Worm (Caenorhabditis elegans) whole organism, early embryonic: ENCODE results near the gene srh-119.

Experiments used
- B0310.2 ChIP-seq: sonication (generic microtip); optimal IDR thresholded peaks from 2 replicates; lab custom pipeline; 2016; ENCODE audit warnings: mild to moderate bottlenecking, missing genetic modification characterization, missing compliant biosample characterization
- F13C5.2 ChIP-seq: sonication (generic microtip); optimal IDR thresholded peaks from 2 replicates; lab custom pipeline; 2017; ENCODE audit warnings: mild to moderate bottlenecking, missing genetic modification characterization, inconsistent platforms, missing compliant biosample characterization
- aly-1 ChIP-seq: sonication (generic microtip); optimal IDR thresholded peaks from 2 replicates; lab custom pipeline; 2016; ENCODE audit warnings: missing genetic modification characterization, missing compliant biosample characterization
- ama-1 ChIP-seq: fragments of 150-350 bp; optimal IDR thresholded peaks from 2 replicates; lab custom pipeline; 2014
- ceh-13 ChIP-seq: fragments of 200-800 bp; sonication (Bioruptor generic); optimal IDR thresholded peaks from 2 replicates; lab custom pipeline; 2018; ENCODE audit warnings: mild to moderate bottlenecking, missing genetic modification characterization, missing compliant biosample characterization
- ceh-36 ChIP-seq: sonication (generic microtip); optimal IDR thresholded peaks from 2 replicates; lab custom pipeline; 2016; ENCODE audit warnings: missing genetic modification characterization, inconsistent platforms, missing compliant biosample characterization
- ets-7 ChIP-seq: sonication (generic microtip); optimal IDR thresholded peaks from 2 replicates; lab custom pipeline; 2016; ENCODE audit warnings: missing genotype, missing genetic modification characterization, missing compliant biosample characterization
- flt-1 ChIP-seq: fragments of 200-800 bp; sonication (Bioruptor generic); IDR thresholded peaks from 2 replicates; pipeline ENCODE4 v1.3.6; 2022; ENCODE audit warnings: missing genetic modification characterization, missing compliant biosample characterization
- hmbx-1 ChIP-seq: sonication (generic microtip); optimal IDR thresholded peaks from 2 replicates; lab custom pipeline; 2016; ENCODE audit warnings: mild to moderate bottlenecking, missing genetic modification characterization, missing compliant biosample characterization
- hmg-4 ChIP-seq: fragments of 200-800 bp; sonication (Bioruptor generic); optimal IDR thresholded peaks from 2 replicates; lab custom pipeline; 2018; ENCODE audit warnings: mild to moderate bottlenecking, missing genetic modification characterization, missing compliant biosample characterization
- hnd-1 ChIP-seq: sonication (generic microtip); optimal IDR thresholded peaks from 2 replicates; lab custom pipeline; 2016; ENCODE audit warnings: missing genetic modification characterization, missing compliant biosample characterization
- pes-1 ChIP-seq: fragments of 200-800 bp; sonication (Bioruptor generic); IDR thresholded peaks from 2 replicates; pipeline ENCODE4 v1.3.6; 2022; ENCODE audit warnings: missing genetic modification reagents, missing genetic modification characterization, missing compliant biosample characterization
- scrt-1 ChIP-seq: fragments of 200-800 bp; sonication (Bioruptor generic); IDR thresholded peaks from 2 replicates; pipeline ENCODE4 v1.3.6; 2022; ENCODE audit warnings: missing genetic modification characterization, missing compliant biosample characterization
- sea-1 ChIP-seq: fragments of 200-800 bp; sonication (Bioruptor generic); conservative IDR thresholded peaks from 2 replicates; pipeline ENCODE4 v1.3.6; 2022; ENCODE audit warnings: missing genetic modification characterization, missing compliant biosample characterization
- tbx-11 ChIP-seq: fragments of 200-800 bp; sonication (Bioruptor generic); IDR thresholded peaks from 2 replicates; pipeline ENCODE4 v1.3.6; 2022; ENCODE audit warnings: missing genetic modification characterization, missing compliant biosample characterization
- tbx-37 ChIP-seq: fragments of 200-800 bp; sonication (Bioruptor generic); conservative IDR thresholded peaks from 2 replicates; pipeline ENCODE4 v1.3.6; 2022; ENCODE audit warnings: missing genetic modification reagents, missing genetic modification characterization, missing compliant biosample characterization
- tra-4 ChIP-seq: sonication (generic microtip); optimal IDR thresholded peaks from 2 replicates; lab custom pipeline; 2017; ENCODE audit warnings: missing genetic modification characterization, missing compliant biosample characterization

The srh-119 gene

DNA sequence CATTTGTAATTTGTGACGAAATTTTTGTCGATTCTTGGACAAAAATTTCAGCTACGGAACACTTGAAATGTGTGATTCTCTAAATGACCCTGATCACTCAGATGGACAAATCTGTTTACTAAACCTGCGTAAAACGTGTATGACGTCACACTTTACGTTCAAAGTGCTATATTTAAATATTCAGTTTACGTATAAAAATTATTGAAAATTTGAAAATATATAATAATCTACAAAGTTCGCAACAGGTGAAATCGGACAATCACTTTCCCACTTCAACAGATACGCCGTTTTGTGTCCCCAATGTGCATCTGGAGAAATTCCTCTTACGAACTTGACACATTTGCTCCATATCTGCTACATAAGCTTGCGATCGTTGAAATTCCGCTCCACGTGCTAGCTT, 33.0 kb downstream of the srh-119 start, which contains the start of gene srh-131:
Gene srh-131 (plus strand): TSS at position 301 of the 400 bp plus-strand sequence.
- TF ChIP-seq tra-4 (tag; lab: Kevin White, UChicago) (no peak), ama-1 (lab: Kevin White, UChicago) (no peak), tbx-37 (GFP tag; lab: Robert Waterston, UW) (no peak), flt-1 (GFP tag; lab: Robert Waterston, UW) (no peak), F13C5.2 (tag; lab: Kevin White, UChicago) (no peak), hmbx-1 (tag; lab: Kevin White, UChicago) (no peak), ets-7 (tag; lab: Kevin White, UChicago) (no peak), hnd-1 (no peak), ceh-13 (GFP tag; lab: Kevin White, UChicago) (no peak), tbx-11 (GFP tag; lab: Robert Waterston, UW) (no peak), B0310.2 (tag; lab: Kevin White, UChicago) (no peak), ceh-36 (tag; lab: Kevin White, UChicago) (no peak), sea-1 (GFP tag; lab: Robert Waterston, UW) (no peak), pes-1 (GFP tag; lab: Robert Waterston, UW) (no peak), scrt-1 (GFP tag; lab: Robert Waterston, UW) (no peak), aly-1 (tag; lab: Kevin White, UChicago) (no peak), hmg-4 (GFP tag; lab: Kevin White, UChicago) (no peak)

DNA sequence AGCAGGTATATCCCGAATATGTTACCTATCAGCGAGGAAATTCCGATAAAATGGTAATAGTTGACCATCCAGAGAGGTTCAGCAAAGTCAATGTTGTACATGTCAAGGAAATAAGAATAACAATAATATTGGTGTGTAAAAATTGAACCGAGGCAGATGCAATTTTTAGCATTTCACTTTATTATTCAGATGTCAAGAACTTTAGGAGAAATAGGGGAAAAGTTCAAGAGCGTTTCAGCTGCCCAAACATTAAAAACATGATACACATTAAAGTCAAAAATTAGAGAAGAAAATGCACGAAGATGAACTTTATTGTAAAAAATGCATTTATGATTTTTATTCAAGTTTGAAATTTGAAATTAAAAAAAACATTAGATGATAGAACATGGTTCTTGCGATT, 36.1 kb downstream of the srh-119 start, which contains the start of gene sri-69:
Gene sri-69 (minus strand): TSS at position 101 of the 400 bp plus-strand sequence.
- no peak for TF ChIP-seq F13C5.2 (tag; lab: Kevin White, UChicago)
- no peak for TF ChIP-seq tbx-11 (GFP tag; lab: Robert Waterston, UW)
- no peak for TF ChIP-seq B0310.2 (tag; lab: Kevin White, UChicago)
- no peak for TF ChIP-seq flt-1 (GFP tag; lab: Robert Waterston, UW)
- no peak for TF ChIP-seq hmbx-1 (tag; lab: Kevin White, UChicago)
- no peak for TF ChIP-seq ceh-13 (GFP tag; lab: Kevin White, UChicago)
- no peak for TF ChIP-seq ceh-36 (tag; lab: Kevin White, UChicago)
- TF ChIP-seq ets-7 (tag; lab: Kevin White, UChicago) = no peak
- no peak for TF ChIP-seq scrt-1 (GFP tag; lab: Robert Waterston, UW)
- no peak for TF ChIP-seq ama-1 (lab: Kevin White, UChicago)
- no peak for TF ChIP-seq hnd-1
- TF ChIP-seq hmg-4 (GFP tag; lab: Kevin White, UChicago) = no peak
- no peak for TF ChIP-seq sea-1 (GFP tag; lab: Robert Waterston, UW)
- no peak for TF ChIP-seq aly-1 (tag; lab: Kevin White, UChicago)
- no peak for TF ChIP-seq pes-1 (GFP tag; lab: Robert Waterston, UW)
- TF ChIP-seq tra-4 (tag; lab: Kevin White, UChicago) = no peak
- TF ChIP-seq tbx-37 (GFP tag; lab: Robert Waterston, UW) = no peak

DNA sequence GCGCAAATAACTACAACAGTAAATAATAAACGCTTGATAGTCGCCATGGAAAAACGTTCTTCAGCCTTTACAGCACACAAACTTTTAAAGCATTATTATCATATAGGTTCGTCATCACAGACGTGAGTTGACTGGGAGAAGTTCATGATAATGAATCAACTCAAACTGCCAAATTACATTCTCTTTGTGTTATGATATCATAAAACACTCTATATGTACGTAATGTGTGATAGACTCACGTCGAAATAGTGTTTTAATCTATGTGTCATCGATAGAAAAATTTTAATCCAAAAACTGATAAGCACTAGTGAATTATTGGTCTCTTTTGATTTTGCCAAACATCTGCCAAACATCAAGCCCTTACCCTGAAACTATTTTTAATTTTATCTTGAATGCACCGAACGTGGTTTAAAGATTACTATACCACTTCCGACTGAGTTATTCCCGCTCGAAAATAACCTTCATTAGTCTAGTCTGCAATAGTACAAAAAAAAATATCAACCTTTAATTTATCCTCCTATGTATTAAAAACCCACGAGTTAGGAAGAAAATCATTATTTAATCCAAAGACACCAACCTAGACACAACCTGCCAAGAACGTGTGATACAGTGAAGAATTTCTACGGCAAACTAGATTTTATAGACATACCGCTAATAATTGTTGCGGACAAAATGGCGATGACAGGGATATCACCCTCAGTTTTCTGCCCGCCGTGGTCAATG, 37.3 kb downstream of the srh-119 start, which contains the start of the genes clc-12 and clec-240:
Gene clc-12 (minus strand): TSS at position 47 of the 723 bp plus-strand sequence.
Gene clec-240 (plus strand): TSS at position 673 of the 723 bp plus-strand sequence.
- TF ChIP-seq ceh-13 (GFP tag; lab: Kevin White, UChicago) = no peak
- no peak for TF ChIP-seq flt-1 (GFP tag; lab: Robert Waterston, UW)
- TF ChIP-seq F13C5.2 (tag; lab: Kevin White, UChicago) = no peak
- no peak for TF ChIP-seq hnd-1
- no peak for TF ChIP-seq tbx-11 (GFP tag; lab: Robert Waterston, UW)
- no peak for TF ChIP-seq sea-1 (GFP tag; lab: Robert Waterston, UW)
- TF ChIP-seq tbx-37 (GFP tag; lab: Robert Waterston, UW) = no peak
- TF ChIP-seq tra-4 (tag; lab: Kevin White, UChicago) = no peak
- no peak for TF ChIP-seq ets-7 (tag; lab: Kevin White, UChicago)
- no peak for TF ChIP-seq pes-1 (GFP tag; lab: Robert Waterston, UW)
- TF ChIP-seq B0310.2 (tag; lab: Kevin White, UChicago) = no peak
- no peak for TF ChIP-seq ama-1 (lab: Kevin White, UChicago)

DNA sequence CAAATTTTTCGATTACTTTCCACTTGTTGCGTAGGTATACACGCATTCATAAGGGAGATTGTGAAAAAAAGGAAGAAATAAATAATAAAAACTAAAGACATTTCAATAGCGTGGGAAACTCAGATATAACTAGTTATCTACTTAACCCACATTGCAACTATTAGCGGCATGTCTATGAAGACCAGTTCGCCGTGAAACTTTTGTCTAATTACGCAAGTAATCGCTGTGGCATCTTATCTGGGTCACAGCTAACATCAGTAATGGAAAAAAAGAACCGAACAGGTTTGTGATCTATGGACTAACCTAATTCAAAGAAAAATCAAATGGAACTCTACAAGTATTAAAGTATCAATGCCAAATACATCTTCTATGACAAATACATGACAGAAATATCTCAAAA, 41.0 kb downstream of the srh-119 start, which contains the start of gene clec-241:
Gene clec-241 (minus strand): TSS at position 101 of the 400 bp plus-strand sequence.
- TF ChIP-seq ceh-13 (GFP tag; lab: Kevin White, UChicago) = no peak
- no peak for TF ChIP-seq F13C5.2 (tag; lab: Kevin White, UChicago)
- no peak for TF ChIP-seq pes-1 (GFP tag; lab: Robert Waterston, UW)
- no peak for TF ChIP-seq ama-1 (lab: Kevin White, UChicago)
- no peak for TF ChIP-seq hmbx-1 (tag; lab: Kevin White, UChicago)

DNA sequence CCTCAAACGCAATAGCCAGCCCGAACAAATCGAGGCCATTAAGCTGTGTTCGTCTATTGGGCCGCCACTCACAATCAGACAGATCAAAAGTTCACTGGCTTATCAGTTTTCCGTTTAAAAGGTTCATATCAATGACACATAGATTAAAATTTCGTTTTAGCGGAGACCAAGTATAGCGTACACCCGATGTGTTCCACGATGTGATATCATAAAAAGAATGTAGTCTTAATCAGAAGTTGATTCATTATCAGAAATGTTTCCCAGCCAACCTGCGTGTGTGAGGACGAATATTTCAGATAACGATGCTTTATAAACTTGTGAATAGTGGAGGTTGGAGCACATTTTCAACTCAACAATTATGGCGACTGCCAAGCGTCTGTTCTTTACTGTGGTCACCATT, 41.8 kb downstream of the srh-119 start, which contains the start of gene clc-13:
Gene clc-13 (plus strand): TSS at position 359 of the 400 bp plus-strand sequence.
- TF ChIP-seq tra-4 (tag; lab: Kevin White, UChicago) = no peak
- no peak for TF ChIP-seq hnd-1
- TF ChIP-seq tbx-37 (GFP tag; lab: Robert Waterston, UW) = no peak
- no peak for TF ChIP-seq scrt-1 (GFP tag; lab: Robert Waterston, UW)
- no peak for TF ChIP-seq ceh-36 (tag; lab: Kevin White, UChicago)
- TF ChIP-seq ama-1 (lab: Kevin White, UChicago) = no peak
- no peak for TF ChIP-seq pes-1 (GFP tag; lab: Robert Waterston, UW)
- no peak for TF ChIP-seq B0310.2 (tag; lab: Kevin White, UChicago)
- no peak for TF ChIP-seq hmg-4 (GFP tag; lab: Kevin White, UChicago)
- no peak for TF ChIP-seq hmbx-1 (tag; lab: Kevin White, UChicago)

DNA sequence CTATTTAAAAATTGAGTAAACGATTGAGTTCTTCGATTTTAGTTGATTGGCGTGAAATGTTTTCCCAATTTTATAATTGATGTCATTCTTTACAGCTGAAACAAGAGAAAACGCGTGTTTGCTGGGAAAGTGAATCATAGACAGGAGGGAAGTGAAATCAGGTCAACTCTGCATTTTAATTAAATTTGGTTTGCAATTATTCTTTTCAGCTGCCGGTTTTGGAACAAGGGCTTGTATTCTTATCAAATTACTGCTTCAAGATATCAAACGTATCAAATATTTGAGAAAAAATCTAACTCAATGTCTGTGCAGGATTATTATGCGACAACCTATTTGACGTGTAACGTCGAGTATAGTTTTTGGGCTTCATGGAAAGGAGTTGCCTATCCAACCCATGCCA, 44.6 kb downstream of the srh-119 start, which contains the start of gene srh-97:
Gene srh-97 (plus strand): TSS at position 301 of the 400 bp plus-strand sequence.
- TF ChIP-seq aly-1 (tag; lab: Kevin White, UChicago) = no peak
- TF ChIP-seq ceh-13 (GFP tag; lab: Kevin White, UChicago) = no peak
